Fruit fly (Drosophila melanogaster): ENCODE results near the gene CG9399.

CG9399 gene

DNA sequence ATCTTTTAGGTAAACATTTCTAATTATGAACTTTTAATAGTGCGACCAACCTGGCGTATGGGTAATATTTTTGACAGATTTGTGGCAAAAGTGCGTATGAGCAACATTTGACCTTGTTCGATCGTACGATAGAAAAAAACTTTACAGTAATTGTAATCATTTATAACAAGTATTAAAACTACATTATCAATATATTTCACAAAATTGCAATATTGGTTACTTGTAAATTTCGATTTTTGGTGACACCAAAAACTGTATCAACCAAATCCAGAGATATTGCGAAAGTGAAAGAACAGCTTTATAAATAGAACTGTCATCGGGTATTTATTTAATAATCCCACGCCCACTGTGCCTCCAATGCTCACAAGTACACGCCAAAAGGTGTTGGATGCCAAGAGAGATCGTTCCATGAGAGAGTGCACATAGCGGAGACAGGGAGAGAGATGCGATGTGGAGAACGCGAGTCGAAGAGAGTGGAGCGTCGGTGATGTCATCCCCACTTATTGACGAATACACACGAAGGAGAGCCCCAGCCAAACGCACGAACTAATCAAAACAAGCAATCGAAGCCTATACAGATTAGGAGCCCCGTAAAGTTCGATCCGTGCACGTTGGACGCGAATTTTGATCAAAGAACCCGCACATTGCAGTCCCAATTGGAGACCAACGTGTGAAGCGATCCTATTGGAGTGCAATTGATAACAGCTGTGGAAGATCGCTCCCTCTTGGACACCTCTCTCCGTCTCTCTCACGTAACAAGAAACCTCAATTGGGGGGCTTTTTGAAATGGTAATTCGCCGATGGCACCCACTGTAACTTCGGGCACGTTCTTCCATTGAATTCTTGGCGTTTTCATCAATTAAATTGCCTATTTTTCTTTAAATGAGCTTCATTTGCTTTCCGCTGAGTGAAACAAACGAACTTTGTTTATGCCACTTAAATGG, 40.6 kb downstream of the CG9399 start (continued):
- TF ChIP-seq klu (GFP tag; IDR thresholded peaks at IDR 0.05) (peak; percentile 92), phol (tag; optimal IDR thresholded peaks at IDR 0.05) (peak; percentile 96), CG17612 (GFP tag; IDR thresholded peaks at IDR 0.05) (peak; percentile 33; the same call in 1 of the 2 replicates), Spps (tag; optimal IDR thresholded peaks at IDR 0.05) (peak; percentile 84), HHEX (GFP tag; optimal IDR thresholded peaks at IDR 0.05) (peak; percentile 97), inv (GFP tag; IDR thresholded peaks at IDR 0.05; ENCODE audit: partially characterized antibody) (0 out of 2 replicates have a peak, but pooled peaks have one; percentile 33), Jarid2 (GFP tag; optimal IDR thresholded peaks at IDR 0.05) (peak; percentile 82), CG13123 (GFP tag; optimal IDR thresholded peaks at IDR 0.05) (peak; percentile 87), CG8478 (optimal IDR thresholded peaks at IDR 0.05) (no peak), Camta (GFP tag; optimal IDR thresholded peaks at IDR 0.05) (peak; percentile 95), Poxn (GFP tag; IDR thresholded peaks at IDR 0.05) (peak; percentile 75), chn (GFP tag; optimal IDR thresholded peaks at IDR 0.05) (peak; percentile 89), CG17328 (GFP tag; IDR thresholded peaks at IDR 0.05) (peak; percentile 78), mld (GFP tag; IDR thresholded peaks at IDR 0.05; ENCODE audit: partially characterized antibody) (no peak), Aef1 (GFP tag; IDR thresholded peaks at IDR 0.05) (peak; percentile 84), CG6272 (GFP tag; IDR thresholded peaks at IDR 0.05) (peak; percentile 82), CG8359 (GFP tag; optimal IDR thresholded peaks at IDR 0.05; ENCODE audit: borderline replicate concordance) (peak; percentile 87), grau (tag; optimal IDR thresholded peaks at IDR 0.05) (peak; percentile 95), lab (GFP tag; optimal IDR thresholded peaks at IDR 0.05) (peak; percentile 96), fd3F (GFP tag; optimal IDR thresholded peaks at IDR 0.05) (peak; percentile 94), cwo (GFP tag; optimal IDR thresholded peaks at IDR 0.05) (peak; percentile 95), Doc2 (GFP tag; IDR thresholded peaks at IDR 0.05) (peak; percentile 72), wdn (GFP tag; IDR thresholded peaks at IDR 0.05) (peak; percentile 84), CG9609 (GFP tag; optimal IDR thresholded peaks at IDR 0.05) (peak; percentile 89), bigmax (GFP tag; optimal IDR thresholded peaks at IDR 0.05) (peak; percentile 2), fru (optimal IDR thresholded peaks at IDR 0.05) (no peak), CG34422 (GFP tag; IDR thresholded peaks at IDR 0.05) (peak; percentile 84), Myb (GFP tag; optimal IDR thresholded peaks at IDR 0.05) (peak; percentile 81), Sox102F (GFP tag; optimal IDR thresholded peaks at IDR 0.05) (peak; percentile 96), CG15601 (tag; optimal IDR thresholded peaks at IDR 0.05) (peak; percentile 86), CG2120 (GFP tag; optimal IDR thresholded peaks at IDR 0.05) (peak; percentile 97), Med (GFP tag) (peak; percentile 97), pita (GFP tag; optimal IDR thresholded peaks at IDR 0.05) (no peak), H2.0 (GFP tag; IDR thresholded peaks at IDR 0.05) (peak; percentile 69), Xrp1 (GFP tag; IDR thresholded peaks at IDR 0.05) (peak; percentile 85), gsb-n (tag; optimal IDR thresholded peaks at IDR 0.05) (peak; percentile 91), CG43689 (GFP tag; IDR thresholded peaks at IDR 0.05) (peak; percentile 61), CG17359 (tag; optimal IDR thresholded peaks at IDR 0.05) (peak; percentile 93), Hr39 (optimal IDR thresholded peaks at IDR 0.05) (no peak), Asciz (GFP tag; optimal IDR thresholded peaks at IDR 0.05) (peak; percentile 95), CG12155 (GFP tag; optimal IDR thresholded peaks at IDR 0.05) (peak; percentile 93), CG10979 (tag; optimal IDR thresholded peaks at IDR 0.05) (peak; percentile 96), CG7928 (GFP tag; optimal IDR thresholded peaks at IDR 0.05) (peak; percentile 78), Abd-B (GFP tag; optimal IDR thresholded peaks at IDR 0.05) (peak; percentile 94), ATbp (GFP tag; optimal IDR thresholded peaks at IDR 0.05) (peak; percentile 94), Drgx (GFP tag; IDR thresholded peaks at IDR 0.05) (peak; percentile 91), CG42726 (GFP tag; IDR thresholded peaks at IDR 0.05; ENCODE audit: partially characterized antibody) (0 out of 2 replicates have a peak, but pooled peaks have one; percentile 1), BEAF-32 (GFP tag; optimal IDR thresholded peaks at IDR 0.05) (peak; percentile 11), lilli (GFP tag; optimal IDR thresholded peaks at IDR 0.05) (peak; percentile 96)

Measured in whole organism, embryonic.